Worm (Caenorhabditis elegans): ENCODE data around the gene srh-80.

- no peak for TF ChIP-seq scrt-1 (GFP tag; IDR thresholded peaks at IDR 0.05)
- no peak for TF ChIP-seq tra-4 (tag; optimal IDR thresholded peaks at IDR 0.05)
- no peak for TF ChIP-seq sea-1 (GFP tag; conservative IDR thresholded peaks at IDR 0.05)
- TF ChIP-seq pes-1 (GFP tag; IDR thresholded peaks at IDR 0.05), result no peak
- TF ChIP-seq tbx-11 (GFP tag; IDR thresholded peaks at IDR 0.05), result no peak
- no peak for TF ChIP-seq ama-1 (optimal IDR thresholded peaks at IDR 0.05)
- TF ChIP-seq flt-1 (GFP tag; IDR thresholded peaks at IDR 0.05), result no peak
- TF ChIP-seq hnd-1 (tag; optimal IDR thresholded peaks at IDR 0.05), result no peak
- no peak for TF ChIP-seq ceh-36 (tag; optimal IDR thresholded peaks at IDR 0.05)
- TF ChIP-seq aly-1 (tag; optimal IDR thresholded peaks at IDR 0.05), result no peak
Observed at ce11 chrV:240287-240686, 20.6 kb downstream of the srh-80 start, which contains the start of gene txt-2.
